Worm (Caenorhabditis elegans) whole organism, late embryonic: ENCODE data around the gene spon-1.
A peak's percentile ranks its signal among the peaks of the same experiment; 100 is the strongest.

ENCODE experiments used
- C08G9.2 ChIP-seq: sonication (generic microtip); optimal IDR thresholded peaks from 2 replicates; lab custom pipeline; 2016; ENCODE audit warnings: mild to moderate bottlenecking, missing genetic modification characterization, moderate library complexity, missing compliant biosample characterization
- C38D4.7 ChIP-seq: fragments of 200-800 bp; sonication (Bioruptor generic); optimal IDR thresholded peaks from 2 replicates; lab custom pipeline; 2018; ENCODE audit warnings: mild to moderate bottlenecking, missing genetic modification characterization, moderate library complexity, missing compliant biosample characterization
- F13H6.1 ChIP-seq: sonication (generic microtip); optimal IDR thresholded peaks from 2 replicates; lab custom pipeline; 2016; ENCODE audit warnings: missing genetic modification characterization, missing compliant biosample characterization
- K02D7.2 ChIP-seq: sonication (generic microtip); optimal IDR thresholded peaks from 2 replicates; lab custom pipeline; 2017; ENCODE audit warnings: mild to moderate bottlenecking, missing genetic modification characterization, missing compliant biosample characterization
- K09A11.1 ChIP-seq: sonication (generic microtip); optimal IDR thresholded peaks from 2 replicates; lab custom pipeline; 2017; ENCODE audit warnings: antibody characterized with exemption, mild to moderate bottlenecking, missing genetic modification characterization, missing compliant biosample characterization; ENCODE audit not compliant: insufficient read depth
- T23F11.4 ChIP-seq: fragments of 200-800 bp; sonication (Bioruptor generic); optimal IDR thresholded peaks from 2 replicates; lab custom pipeline; 2018; ENCODE audit warnings: mild to moderate bottlenecking, missing genetic modification characterization, missing compliant biosample characterization
- ahr-1 ChIP-seq: sonication (generic microtip); optimal IDR thresholded peaks from 2 replicates; lab custom pipeline; 2016; ENCODE audit warnings: missing genetic modification characterization, missing compliant biosample characterization
- ceh-14 ChIP-seq: sonication (generic microtip); optimal IDR thresholded peaks from 2 replicates; lab custom pipeline; 2016; ENCODE audit warnings: missing genotype, missing genetic modification characterization, missing compliant biosample characterization
- ceh-18 ChIP-seq: sonication (generic microtip); optimal IDR thresholded peaks from 2 replicates; lab custom pipeline; 2016; ENCODE audit warnings: missing genetic modification characterization, missing compliant biosample characterization
- ceh-22 ChIP-seq: sonication (generic microtip); optimal IDR thresholded peaks from 2 replicates; lab custom pipeline; 2017; ENCODE audit warnings: missing biosample characterization, missing genetic modification characterization
- ceh-30 ChIP-seq: fragments of 150-350 bp; optimal IDR thresholded peaks from 2 replicates; lab custom pipeline; 2014; ENCODE audit warnings: missing biosample characterization, missing genetic modification characterization
- ceh-31 ChIP-seq: sonication (generic microtip); optimal IDR thresholded peaks from 2 replicates; lab custom pipeline; 2016; ENCODE audit warnings: missing genetic modification characterization, missing compliant biosample characterization
- ceh-34 ChIP-seq: sonication (generic microtip); optimal IDR thresholded peaks from 2 replicates; lab custom pipeline; 2016; ENCODE audit warnings: mild to moderate bottlenecking, missing genetic modification characterization, missing compliant biosample characterization
- ceh-48 ChIP-seq: sonication (generic microtip); optimal IDR thresholded peaks from 2 replicates; lab custom pipeline; 2016; ENCODE audit warnings: missing genetic modification characterization, inconsistent platforms, missing compliant biosample characterization
- ceh-6 ChIP-seq: fragments of 200-800 bp; sonication (Bioruptor generic); optimal IDR thresholded peaks from 2 replicates; lab custom pipeline; 2018; ENCODE audit warnings: mild to moderate bottlenecking, missing genetic modification characterization, missing compliant biosample characterization
- ceh-9 ChIP-seq: sonication (generic microtip); optimal IDR thresholded peaks from 2 replicates; lab custom pipeline; 2016; ENCODE audit warnings: mild to moderate bottlenecking, missing genetic modification characterization, inconsistent platforms, missing compliant biosample characterization
- dmd-4 ChIP-seq: sonication (generic microtip); optimal IDR thresholded peaks from 2 replicates; lab custom pipeline; 2016; ENCODE audit warnings: borderline replicate concordance, missing genetic modification characterization, missing compliant biosample characterization
- dve-1 ChIP-seq: sonication (generic microtip); optimal IDR thresholded peaks from 2 replicates; lab custom pipeline; 2017; ENCODE audit warnings: antibody characterized with exemption, mild to moderate bottlenecking, missing genetic modification characterization, missing compliant biosample characterization
- elt-2 ChIP-seq: sonication (generic microtip); optimal IDR thresholded peaks from 2 replicates; lab custom pipeline; 2016; ENCODE audit warnings: missing genetic modification reagents, missing genetic modification characterization, missing compliant biosample characterization
- elt-4 ChIP-seq: sonication (generic microtip); optimal IDR thresholded peaks from 2 replicates; lab custom pipeline; 2016; ENCODE audit warnings: missing genetic modification characterization, missing compliant biosample characterization
- ets-4 ChIP-seq: sonication (generic microtip); optimal IDR thresholded peaks from 2 replicates; lab custom pipeline; 2016; ENCODE audit warnings: missing genetic modification characterization, missing compliant biosample characterization
- fkh-10 ChIP-seq: fragments of 150-350 bp; optimal IDR thresholded peaks from 2 replicates; lab custom pipeline; 2014; ENCODE audit warnings: missing biosample characterization, missing genetic modification reagents, missing genetic modification characterization
- fkh-6 ChIP-seq: sonication (generic microtip); optimal IDR thresholded peaks from 2 replicates; lab custom pipeline; 2016; ENCODE audit warnings: missing genetic modification characterization, missing compliant biosample characterization
- gmeb-2 ChIP-seq: sonication (generic microtip); optimal IDR thresholded peaks from 2 replicates; lab custom pipeline; 2016; ENCODE audit warnings: missing genetic modification characterization, inconsistent platforms, missing compliant biosample characterization
- hlh-13 ChIP-seq: fragments of 200-800 bp; sonication (Bioruptor generic); optimal IDR thresholded peaks from 2 replicates; lab custom pipeline; 2018; ENCODE audit warnings: mild to moderate bottlenecking, missing genetic modification characterization, missing compliant biosample characterization
- hlh-15 ChIP-seq: sonication (generic microtip); optimal IDR thresholded peaks from 2 replicates; lab custom pipeline; 2016; ENCODE audit warnings: missing genetic modification characterization, missing compliant biosample characterization
- hlh-30 ChIP-seq: sonication (generic microtip); optimal IDR thresholded peaks from 2 replicates; lab custom pipeline; 2017; ENCODE audit warnings: antibody characterized with exemption, missing genetic modification characterization, missing compliant biosample characterization; ENCODE audit not compliant: insufficient read depth
- hlh-6 ChIP-seq: sonication (generic microtip); optimal IDR thresholded peaks from 2 replicates; lab custom pipeline; 2016; ENCODE audit warnings: missing genotype, missing genetic modification characterization, missing compliant biosample characterization
- hlh-8 ChIP-seq: sonication (generic microtip); optimal IDR thresholded peaks from 2 replicates; lab custom pipeline; 2016; ENCODE audit warnings: missing genotype, missing genetic modification characterization, missing compliant biosample characterization
- lim-6 ChIP-seq: sonication (generic microtip); optimal IDR thresholded peaks from 2 replicates; lab custom pipeline; 2016; ENCODE audit warnings: missing genetic modification characterization, missing compliant biosample characterization
- lin-11 ChIP-seq: fragments of 200-800 bp; sonication (Bioruptor generic); optimal IDR thresholded peaks from 2 replicates; lab custom pipeline; 2018; ENCODE audit warnings: mild to moderate bottlenecking, missing genetic modification characterization, missing compliant biosample characterization
- madf-2 ChIP-seq: sonication (generic microtip); optimal IDR thresholded peaks from 2 replicates; lab custom pipeline; 2017; ENCODE audit warnings: missing genetic modification characterization, missing compliant biosample characterization
- nhr-232 ChIP-seq: sonication (generic microtip); optimal IDR thresholded peaks from 2 replicates; lab custom pipeline; 2016; ENCODE audit warnings: missing genetic modification characterization, missing compliant biosample characterization
- pax-1 ChIP-seq: fragments of 150-350 bp; optimal IDR thresholded peaks from 2 replicates; lab custom pipeline; 2014; ENCODE audit warnings: missing biosample characterization, missing genetic modification characterization
- pha-2 ChIP-seq: sonication (generic microtip); optimal IDR thresholded peaks from 2 replicates; lab custom pipeline; 2017; ENCODE audit warnings: mild to moderate bottlenecking, missing genetic modification characterization, missing compliant biosample characterization
- pha-4 ChIP-seq: fragments of 150-350 bp; optimal IDR thresholded peaks from 2 replicates; lab custom pipeline; 2018; ENCODE audit warnings: missing biosample characterization, missing genetic modification reagents, missing genetic modification characterization
- ref-2 ChIP-seq: sonication (generic microtip); optimal IDR thresholded peaks from 2 replicates; lab custom pipeline; 2016; ENCODE audit warnings: missing genetic modification characterization, missing compliant biosample characterization
- rnt-1 ChIP-seq: sonication (generic microtip); optimal IDR thresholded peaks from 2 replicates; lab custom pipeline; 2016; ENCODE audit warnings: missing genetic modification characterization, missing compliant biosample characterization
- sdc-2 ChIP-seq: sonication (generic microtip); optimal IDR thresholded peaks from 2 replicates; lab custom pipeline; 2016; ENCODE audit warnings: missing genotype, missing genetic modification characterization, missing compliant biosample characterization
- sox-4 ChIP-seq: sonication (generic microtip); optimal IDR thresholded peaks from 2 replicates; lab custom pipeline; 2017; ENCODE audit warnings: mild to moderate bottlenecking, missing genetic modification characterization, inconsistent platforms, missing compliant biosample characterization
- syd-9 ChIP-seq: sonication (generic microtip); optimal IDR thresholded peaks from 2 replicates; lab custom pipeline; 2016; ENCODE audit warnings: mild to moderate bottlenecking, missing genetic modification characterization, moderate library complexity, missing compliant biosample characterization
- tbx-2 ChIP-seq: sonication (generic microtip); optimal IDR thresholded peaks from 2 replicates; lab custom pipeline; 2016; ENCODE audit warnings: missing genetic modification characterization, missing compliant biosample characterization
- tbx-7 ChIP-seq: sonication (generic microtip); optimal IDR thresholded peaks from 2 replicates; lab custom pipeline; 2016; ENCODE audit warnings: missing genotype, missing genetic modification characterization, missing compliant biosample characterization
- unc-42 ChIP-seq: sonication (generic microtip); optimal IDR thresholded peaks from 2 replicates; lab custom pipeline; 2016; ENCODE audit warnings: missing genotype, missing genetic modification characterization, missing compliant biosample characterization
- unc-55 ChIP-seq: sonication (generic microtip); optimal IDR thresholded peaks from 2 replicates; lab custom pipeline; 2017; ENCODE audit warnings: missing biosample characterization, missing genetic modification reagents, missing genetic modification characterization
- unc-86 ChIP-seq: sonication (generic microtip); optimal IDR thresholded peaks from 2 replicates; lab custom pipeline; 2016; ENCODE audit warnings: missing genetic modification characterization, missing compliant biosample characterization
- zip-5 ChIP-seq: sonication (generic microtip); optimal IDR thresholded peaks from 2 replicates; lab custom pipeline; 2016; ENCODE audit warnings: missing genetic modification characterization, missing compliant biosample characterization

The spon-1 gene

ce11 chrII:7119525-7119924 lies 3.2 kb downstream of the spon-1 start:
- TF ChIP-seq syd-9 = no peak
- TF ChIP-seq elt-2 (tag; lab: Kevin White, UChicago) = no peak
- TF ChIP-seq tbx-7 (tag; lab: Kevin White, UChicago) = no peak
- TF ChIP-seq dmd-4 (tag; lab: Kevin White, UChicago) = no peak

DNA sequence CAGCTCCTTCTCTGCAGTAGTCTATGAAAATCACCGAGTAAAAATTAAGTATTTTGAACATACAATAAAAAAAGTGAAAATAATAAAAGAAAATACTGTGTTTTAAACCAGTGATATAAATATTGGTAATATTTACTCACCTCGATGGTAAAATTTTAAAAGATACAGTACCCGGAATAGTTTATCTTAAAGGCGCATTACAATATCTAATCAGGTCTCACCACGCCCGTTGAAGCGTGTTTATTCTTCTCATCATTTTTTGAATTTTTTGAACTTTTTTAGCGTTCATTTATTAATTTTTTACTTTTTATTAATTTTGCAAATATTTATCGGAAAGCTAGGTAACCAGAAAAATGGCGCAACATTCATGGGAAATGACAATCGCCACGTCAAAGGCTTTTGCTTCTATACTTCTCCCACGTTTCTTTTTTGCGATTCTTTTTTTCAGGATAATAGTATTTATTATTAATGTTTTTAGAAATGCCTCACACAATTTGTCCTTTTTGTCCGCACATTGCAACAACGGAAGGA lies 5.5 kb downstream of the spon-1 start, which contains the start of gene F10E7.2:
Gene F10E7.2, plus strand, starts transcription at position 481 of the 531 bp plus-strand sequence.
- TF ChIP-seq sdc-2 (tag; lab: Kevin White, UChicago) (no peak), lim-6 (tag; lab: Kevin White, UChicago) (no peak), pha-2 (tag; lab: Kevin White, UChicago) (no peak), C38D4.7 (GFP tag; lab: Kevin White, UChicago) (no peak), rnt-1 (tag; lab: Kevin White, UChicago) (no peak), K02D7.2 (tag; lab: Kevin White, UChicago) (no peak), ceh-18 (tag; lab: Kevin White, UChicago) (no peak), ets-4 (tag; lab: Kevin White, UChicago) (no peak), ceh-6 (GFP tag; lab: Kevin White, UChicago) (no peak), nhr-232 (tag; lab: Kevin White, UChicago) (no peak), ceh-31 (tag; lab: Kevin White, UChicago) (no peak)

DNA sequence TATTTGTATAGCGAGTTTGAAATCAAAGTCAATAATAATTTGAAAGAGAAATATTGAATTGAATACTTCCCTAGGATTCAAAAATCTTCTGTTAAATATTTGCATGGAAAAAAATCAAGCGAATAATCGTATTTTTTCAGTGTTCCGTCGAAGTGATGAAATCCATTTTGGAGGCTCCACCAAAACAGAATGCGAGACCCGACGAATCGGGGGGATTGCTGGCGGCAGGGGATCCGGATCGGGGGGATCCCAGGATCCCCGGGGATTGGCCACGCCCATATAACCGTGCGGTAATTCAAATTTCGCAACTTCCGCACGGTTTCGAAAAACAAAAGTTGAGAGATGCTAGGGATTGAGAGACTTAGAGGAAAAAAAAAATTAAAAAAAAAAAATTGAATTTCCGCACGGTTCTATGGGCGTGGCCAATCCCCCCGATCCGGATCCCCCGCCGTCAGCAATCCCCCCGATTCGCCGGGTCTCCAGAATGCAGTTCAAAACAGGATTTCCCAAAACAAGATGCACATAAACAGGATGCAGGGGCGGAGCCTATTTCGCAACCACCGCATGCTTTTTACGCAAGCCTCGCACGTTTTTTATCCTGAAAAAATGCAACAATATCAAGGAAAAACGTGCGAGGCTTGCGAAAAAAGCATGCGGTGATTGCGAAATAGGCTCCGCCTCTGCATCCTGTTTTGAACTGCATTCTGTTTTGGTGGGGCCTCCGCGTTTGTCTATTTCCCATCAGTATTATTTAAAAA lies 6.5 kb downstream of the spon-1 start, which contains the start of gene F10E7.11:
Gene F10E7.11, minus strand, starts transcription at position 232 of the 758 bp plus-strand sequence.
- TF ChIP-seq lim-6 (tag; lab: Kevin White, UChicago) (no peak), ceh-48 (no peak), ceh-6 (GFP tag; lab: Kevin White, UChicago) (no peak), madf-2 (tag; lab: Kevin White, UChicago) (no peak), hlh-13 (no peak), ceh-31 (tag; lab: Kevin White, UChicago) (peak; percentile 25), hlh-30 (tag; lab: Kevin White, UChicago) (no peak), C08G9.2 (tag; lab: Kevin White, UChicago) (peak; percentile 9), K02D7.2 (tag; lab: Kevin White, UChicago) (no peak), hlh-6 (tag; lab: Kevin White, UChicago) (no peak), ceh-14 (tag; lab: Kevin White, UChicago) (no peak), F13H6.1 (tag; lab: Kevin White, UChicago) (no peak), ahr-1 (tag; lab: Kevin White, UChicago) (no peak), unc-55 (GFP tag; lab: Kevin White, UChicago) (no peak), unc-42 (tag; lab: Kevin White, UChicago) (no peak), unc-86 (tag; lab: Kevin White, UChicago) (no peak), ref-2 (tag; lab: Kevin White, UChicago) (peak; percentile 23), hlh-8 (tag; lab: Kevin White, UChicago) (no peak), sox-4 (tag; lab: Kevin White, UChicago) (no peak), pha-4 (tag; lab: Kevin White, UChicago) (no peak), zip-5 (tag; lab: Kevin White, UChicago) (peak; percentile 29), elt-4 (tag; lab: Kevin White, UChicago) (no peak), rnt-1 (tag; lab: Kevin White, UChicago) (no peak), fkh-6 (tag; lab: Kevin White, UChicago) (no peak), ceh-9 (tag; lab: Kevin White, UChicago) (no peak), lin-11 (tag; lab: Kevin White, UChicago) (no peak), ceh-22 (tag; lab: Kevin White, UChicago) (no peak), dve-1 (tag; lab: Kevin White, UChicago) (no peak), fkh-10 (GFP tag; lab: Kevin White, UChicago) (no peak), ceh-30 (tag; lab: Kevin White, UChicago) (no peak), K09A11.1 (tag; lab: Kevin White, UChicago) (no peak), T23F11.4 (no peak), ceh-34 (tag; lab: Kevin White, UChicago) (peak; percentile 16), elt-2 (tag; lab: Kevin White, UChicago) (no peak), hlh-15 (tag; lab: Kevin White, UChicago) (no peak), pax-1 (tag; lab: Kevin White, UChicago) (no peak), gmeb-2 (tag; lab: Kevin White, UChicago) (no peak), tbx-2 (tag; lab: Kevin White, UChicago) (peak; percentile 59)
